Worm (Caenorhabditis elegans): ENCODE data around the gene C49G7.12.

DNA sequence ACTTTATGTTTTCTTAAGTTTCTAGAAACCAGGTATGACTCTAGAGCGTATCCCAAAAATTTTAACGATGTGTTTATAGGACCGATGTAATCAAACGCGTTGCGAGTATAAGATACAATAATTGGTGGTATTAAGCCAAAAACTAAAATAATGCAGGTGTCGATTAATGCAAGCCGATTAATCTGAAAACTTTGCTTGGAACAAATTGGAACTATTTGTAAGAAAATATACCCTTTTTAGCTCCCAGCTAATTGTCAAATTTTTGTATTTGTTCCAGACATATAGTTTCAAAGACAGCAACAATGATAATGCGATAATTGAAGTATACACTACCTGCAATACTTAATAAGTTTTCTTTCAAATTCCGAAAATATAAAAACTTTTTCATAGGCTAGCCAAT lies 43.1 kb downstream of the C49G7.12 start, which contains the start of gene srh-211:
- no peak for TF ChIP-seq ztf-23 (GFP tag; IDR thresholded peaks at IDR 0.05)
- TF ChIP-seq flt-1 (GFP tag; IDR thresholded peaks at IDR 0.05) = no peak
- TF ChIP-seq cog-1 (tag; optimal IDR thresholded peaks at IDR 0.05) = no peak
- TF ChIP-seq med-1 (GFP tag; optimal IDR thresholded peaks at IDR 0.05; ENCODE audit: insufficient read depth) = no peak

All from whole organism, midembryonic.